Fruit fly (Drosophila melanogaster) whole organism, embryonic: ENCODE measurements around the gene eIF3i.

ENCODE experiments used
- CG10366 ChIP-seq: fragments of 200-800 bp; sonication (Bioruptor generic); IDR thresholded peaks from 2 replicates; pipeline ENCODE4 v1.3.6; 2022; ENCODE audit warnings: missing biosample characterization, missing genetic modification characterization
- CG11560 ChIP-seq: fragments of 200-800 bp; sonication (Bioruptor generic); IDR thresholded peaks from 3 replicates; pipeline ENCODE4 v1.3.6; 2022; ENCODE audit warnings: missing biosample characterization, missing genetic modification characterization
- CG12104 ChIP-seq: fragments of 200-800 bp; sonication (Bioruptor generic); optimal IDR thresholded peaks from 3 replicates; lab custom pipeline; 2016; ENCODE audit warnings: missing biosample characterization, missing genetic modification characterization
- CG15269 ChIP-seq: fragments of 200-800 bp; sonication (Bioruptor generic); optimal IDR thresholded peaks from 2 replicates; lab custom pipeline; 2018; ENCODE audit warnings: missing biosample characterization, mild to moderate bottlenecking, missing genetic modification characterization, moderate library complexity
- CG17912 ChIP-seq: fragments of 200-800 bp; sonication (Bioruptor generic); optimal IDR thresholded peaks from 2 replicates; lab custom pipeline; 2018; ENCODE audit warnings: missing biosample characterization, mild to moderate bottlenecking, missing genetic modification characterization
- CG2199 ChIP-seq: fragments of 200-800 bp; sonication (Bioruptor generic); IDR thresholded peaks from 3 replicates; pipeline ENCODE4 v1.3.6; 2022; ENCODE audit warnings: missing biosample characterization, missing genetic modification characterization
- CG3163 ChIP-seq: fragments of 200-800 bp; sonication (Bioruptor generic); optimal IDR thresholded peaks from 3 replicates; lab custom pipeline; 2016; ENCODE audit warnings: missing biosample characterization, missing genetic modification characterization
- CG33213 ChIP-seq: fragments of 200-800 bp; sonication (Bioruptor generic); optimal IDR thresholded peaks from 3 replicates; lab custom pipeline; 2016; ENCODE audit warnings: missing biosample characterization, missing genetic modification characterization
- CG6175 ChIP-seq: fragments of 200-800 bp; sonication (Bioruptor generic); IDR thresholded peaks from 3 replicates; pipeline ENCODE4 v1.3.6; 2022; ENCODE audit warnings: missing biosample characterization, missing genetic modification characterization
- CG6683 ChIP-seq: fragments of 200-800 bp; sonication (Bioruptor generic); optimal IDR thresholded peaks from 2 replicates; lab custom pipeline; 2017; ENCODE audit warnings: missing biosample characterization, mild to moderate bottlenecking, missing genetic modification characterization, missing genetic modification reagents
- CG6854 ChIP-seq: fragments of 200-800 bp; sonication (Bioruptor generic); optimal IDR thresholded peaks from 3 replicates; lab custom pipeline; 2017; ENCODE audit warnings: missing biosample characterization, mild to moderate bottlenecking, missing genetic modification characterization
- CG8089 ChIP-seq: fragments of 200-800 bp; sonication (Bioruptor generic); optimal IDR thresholded peaks from 3 replicates; lab custom pipeline; 2016; ENCODE audit warnings: missing biosample characterization, missing genetic modification characterization
- CG8924 ChIP-seq: fragments of 200-800 bp; optimal IDR thresholded peaks from 3 replicates; lab custom pipeline; 2019; ENCODE audit warnings: missing biosample characterization, mild to moderate bottlenecking, missing genetic modification characterization, moderate library complexity
- CG9817 ChIP-seq: fragments of 200-800 bp; sonication (Bioruptor generic); optimal IDR thresholded peaks from 2 replicates; lab custom pipeline; 2018; ENCODE audit warnings: missing biosample characterization, mild to moderate bottlenecking, missing genetic modification characterization, moderate library complexity
- CHES-1-like ChIP-seq: fragments of 200-800 bp; sonication (Bioruptor generic); optimal IDR thresholded peaks from 2 replicates; lab custom pipeline; 2016; ENCODE audit warnings: missing biosample characterization, missing genetic modification characterization
- Chrac-16 ChIP-seq: fragments of 200-800 bp; sonication (Bioruptor generic); optimal IDR thresholded peaks from 3 replicates; lab custom pipeline; 2016; ENCODE audit warnings: missing biosample characterization, missing genetic modification characterization
- D19B ChIP-seq: fragments of 200-800 bp; sonication (Bioruptor generic); optimal IDR thresholded peaks from 2 replicates; lab custom pipeline; 2017; ENCODE audit warnings: missing biosample characterization, mild to moderate bottlenecking, missing genetic modification characterization
- Dbx ChIP-seq: fragments of 200-800 bp; sonication (Bioruptor generic); IDR thresholded peaks from 3 replicates; pipeline ENCODE4 v1.3.6; 2022; ENCODE audit warnings: missing biosample characterization, missing genetic modification characterization
- Dek ChIP-seq: fragments of 200-800 bp; sonication (Bioruptor generic); optimal IDR thresholded peaks from 3 replicates; lab custom pipeline; 2019; ENCODE audit warnings: missing biosample characterization, mild to moderate bottlenecking, missing genetic modification characterization, moderate library complexity
- Drgx ChIP-seq: fragments of 200-800 bp; sonication (Bioruptor generic); IDR thresholded peaks from 2 replicates; pipeline ENCODE4 v1.3.6; 2022; ENCODE audit warnings: missing biosample characterization, missing genetic modification characterization
- E2f1 ChIP-seq: fragments of 200-800 bp; sonication (Bioruptor generic); IDR thresholded peaks from 2 replicates; pipeline ENCODE4 v1.3.6; 2022; ENCODE audit warnings: missing biosample characterization, missing genetic modification characterization
- Eip74EF ChIP-seq, 2 experiments: fragments of 200-800 bp in 1 of 2; fragments of >200 bp in 1 of 2; sonication (Bioruptor generic) in 1 of 2; optimal IDR thresholded peaks; 2 replicates each; lab custom pipeline; 2017 to 2019; ENCODE audit warnings: missing biosample characterization in 2 of 2, missing genetic modification characterization in 2 of 2, mild to moderate bottlenecking in 1 of 2, moderate library complexity in 1 of 2
- Ets65A ChIP-seq: fragments of 200-800 bp; sonication (Bioruptor generic); peaks from one replicate; lab custom pipeline; 2016; ENCODE audit warnings: missing biosample characterization, missing genetic modification characterization
- Gsc ChIP-seq: fragments of 200-800 bp; sonication (Bioruptor generic); IDR thresholded peaks from 2 replicates; pipeline ENCODE4 v1.3.6; 2022; ENCODE audit warnings: missing biosample characterization, missing genetic modification characterization
- HLHmδ ChIP-seq: fragments of 200-800 bp; sonication (Bioruptor generic); optimal IDR thresholded peaks from 2 replicates; lab custom pipeline; 2018; ENCODE audit warnings: missing biosample characterization, mild to moderate bottlenecking, missing genetic modification characterization, moderate library complexity
- Hr3 ChIP-seq: fragments of 200-800 bp; sonication (Bioruptor generic); optimal IDR thresholded peaks from 3 replicates; lab custom pipeline; 2016; ENCODE audit warnings: missing biosample characterization, missing genetic modification characterization
- Hsf ChIP-seq: fragments of 200-800 bp; sonication (Bioruptor generic); optimal IDR thresholded peaks from 3 replicates; lab custom pipeline; 2016; ENCODE audit warnings: missing biosample characterization, missing genetic modification characterization
- NFAT ChIP-seq: fragments of 200-800 bp; sonication (Bioruptor generic); IDR thresholded peaks from 2 replicates; pipeline ENCODE4 v1.3.6; 2022; ENCODE audit warnings: missing biosample characterization, missing genetic modification characterization
- Neu2 ChIP-seq: fragments of 200-800 bp; sonication (Bioruptor generic); optimal IDR thresholded peaks from 3 replicates; lab custom pipeline; 2016; ENCODE audit warnings: missing biosample characterization, missing genetic modification characterization, borderline replicate concordance
- PHDP ChIP-seq: fragments of 200-800 bp; sonication (Bioruptor generic); optimal IDR thresholded peaks from 3 replicates; lab custom pipeline; 2018; ENCODE audit warnings: missing biosample characterization, mild to moderate bottlenecking, missing genetic modification characterization, moderate library complexity
- Ptx1 ChIP-seq: fragments of 200-800 bp; sonication (Bioruptor generic); IDR thresholded peaks from 2 replicates; pipeline ENCODE4 v1.3.6; 2022; ENCODE audit warnings: missing biosample characterization, missing genetic modification characterization
- ac ChIP-seq: fragments of 200-800 bp; sonication (Bioruptor generic); optimal IDR thresholded peaks from 3 replicates; lab custom pipeline; 2017; ENCODE audit warnings: missing biosample characterization, mild to moderate bottlenecking, missing genetic modification characterization
- ara ChIP-seq: fragments of 200-800 bp; sonication (Bioruptor generic); IDR thresholded peaks from 2 replicates; pipeline ENCODE4 v1.3.6; 2022; ENCODE audit warnings: missing biosample characterization, missing genetic modification characterization
- bbx ChIP-seq: fragments of 200-800 bp; sonication (Bioruptor generic); IDR thresholded peaks from 2 replicates; pipeline ENCODE4 v1.3.6; 2022; ENCODE audit warnings: missing biosample characterization, missing genetic modification characterization; ENCODE audit not compliant: partially characterized antibody
- br ChIP-seq: fragments of >200 bp; optimal IDR thresholded peaks from 2 replicates; lab custom pipeline; 2017
- bsh ChIP-seq, 2 experiments: fragments of 200-800 bp; sonication (Bioruptor generic); optimal IDR thresholded peaks; 2 replicates each; lab custom pipeline; 2017 to 2018; ENCODE audit warnings: mild to moderate bottlenecking in 2 of 2, missing biosample characterization in 2 of 2, missing genetic modification characterization in 2 of 2, moderate library complexity in 1 of 2
- dmrt11E ChIP-seq: fragments of 200-800 bp; sonication (Bioruptor generic); optimal IDR thresholded peaks from 3 replicates; lab custom pipeline; 2018; ENCODE audit warnings: missing biosample characterization, mild to moderate bottlenecking, missing genetic modification characterization, moderate library complexity
- fd102C ChIP-seq: fragments of 200-800 bp; sonication (Bioruptor generic); optimal IDR thresholded peaks from 2 replicates; lab custom pipeline; 2018; ENCODE audit warnings: missing biosample characterization, mild to moderate bottlenecking, missing genetic modification characterization, moderate library complexity
- grau ChIP-seq: fragments of 200-800 bp; optimal IDR thresholded peaks from 3 replicates; lab custom pipeline; 2019; ENCODE audit warnings: missing biosample characterization, mild to moderate bottlenecking, missing genetic modification characterization, moderate library complexity
- hkb ChIP-seq, 2 experiments: fragments of 200-800 bp in 1 of 2; fragments of >200 bp in 1 of 2; sonication (Bioruptor generic) in 1 of 2; IDR thresholded peaks in 1 of 2; optimal IDR thresholded peaks in 1 of 2; 2 replicates each; pipeline versions ENCODE4 v1.3.6 to Lab custom; 2017 to 2022; ENCODE audit warnings: missing biosample characterization in 1 of 2, missing genetic modification characterization in 1 of 2
- jing ChIP-seq: fragments of 200-800 bp; sonication (Bioruptor generic); optimal IDR thresholded peaks from 2 replicates; lab custom pipeline; 2018; ENCODE audit warnings: missing biosample characterization, mild to moderate bottlenecking, missing genetic modification characterization
- knrl ChIP-seq: fragments of 200-800 bp; sonication (Bioruptor generic); IDR thresholded peaks from 3 replicates; pipeline ENCODE4 v1.3.6; 2022; ENCODE audit warnings: missing biosample characterization, missing genetic modification characterization; ENCODE audit not compliant: partially characterized antibody
- maf-S ChIP-seq: fragments of 200-800 bp; sonication (Bioruptor generic); optimal IDR thresholded peaks from 2 replicates; lab custom pipeline; 2016; ENCODE audit warnings: missing biosample characterization, missing genetic modification characterization
- scrt ChIP-seq: fragments of 200-800 bp; sonication (Bioruptor generic); optimal IDR thresholded peaks from 2 replicates; lab custom pipeline; 2018; ENCODE audit warnings: missing biosample characterization, mild to moderate bottlenecking, missing genetic modification characterization, moderate library complexity
- sd ChIP-seq: fragments of 200-800 bp; sonication (Bioruptor generic); optimal IDR thresholded peaks from 3 replicates; lab custom pipeline; 2018; ENCODE audit warnings: missing biosample characterization, mild to moderate bottlenecking, missing genetic modification characterization, moderate library complexity
- sens ChIP-seq: fragments of 200-800 bp; sonication (Bioruptor generic); peaks from one replicate; lab custom pipeline; 2016; ENCODE audit warnings: missing biosample characterization, missing genetic modification characterization
- sima ChIP-seq: fragments of 200-800 bp; sonication (Bioruptor generic); optimal IDR thresholded peaks from 2 replicates; lab custom pipeline; 2016; ENCODE audit warnings: missing biosample characterization, missing genetic modification characterization
- sna ChIP-seq: fragments of 200-800 bp; sonication (Bioruptor generic); IDR thresholded peaks from 2 replicates; pipeline ENCODE4 v1.3.6; 2022; ENCODE audit warnings: missing biosample characterization, missing genetic modification characterization; ENCODE audit not compliant: partially characterized antibody
- vvl ChIP-seq: fragments of 200-800 bp; sonication (Bioruptor generic); IDR thresholded peaks from 2 replicates; pipeline ENCODE4 v1.3.6; 2022; ENCODE audit warnings: missing biosample characterization, missing genetic modification characterization
- yki ChIP-seq: fragments of >200 bp; optimal IDR thresholded peaks from 3 replicates; lab custom pipeline; 2018
- zen2 ChIP-seq: fragments of 200-800 bp; sonication (Bioruptor generic); IDR thresholded peaks from 3 replicates; pipeline ENCODE4 v1.3.6; 2022; ENCODE audit warnings: missing biosample characterization, missing genetic modification characterization; ENCODE audit not compliant: partially characterized antibody

Gene eIF3i

DNA sequence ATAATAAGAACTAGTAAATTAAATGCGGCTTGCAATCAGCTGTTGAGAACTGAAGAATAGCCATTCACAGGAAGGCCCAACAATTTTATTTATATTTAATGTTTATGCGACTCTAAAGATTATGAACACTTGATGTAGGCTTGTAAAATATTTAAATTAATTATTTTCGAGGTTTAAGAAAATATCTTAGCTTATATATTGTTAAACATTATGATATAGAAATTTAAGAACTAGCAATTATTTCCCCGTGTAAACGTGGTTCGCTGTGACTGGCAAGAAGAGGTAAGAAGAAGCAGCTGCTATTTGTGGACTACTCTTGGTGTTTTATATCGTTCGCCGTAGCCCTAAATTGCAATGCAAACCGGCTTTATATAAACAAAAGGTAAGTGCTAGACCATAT, 22.3 kb downstream of the eIF3i start, which contains the start of the genes mRpL24 and betaggt-I (continued):
- no peak; the same call in 2 of the 3 replicates for TF ChIP-seq knrl (GFP tag; lab: Robert Waterston, UW)
- peak; percentile 72 for TF ChIP-seq fd102C
- TF ChIP-seq hkb (optimal IDR thresholded peaks at IDR 0.05; lab: Kevin White, UChicago) = no peak
- TF ChIP-seq hkb (GFP tag; IDR thresholded peaks at IDR 0.05; lab: Robert Waterston, UW) = peak; percentile 97
- TF ChIP-seq jing = peak; percentile 75
- TF ChIP-seq grau (tag; lab: Kevin White, UChicago) = peak; percentile 97
- peak; percentile 98 for TF ChIP-seq CG9817 (tag; lab: Kevin White, UChicago)
- peak; percentile 96 for TF ChIP-seq dmrt11E
- peak; percentile 56 for TF ChIP-seq yki (lab: Kevin White, UChicago)
- peak; percentile 98 for TF ChIP-seq Ptx1 (GFP tag; lab: Robert Waterston, UW)
- TF ChIP-seq CG3163 (GFP tag; lab: Kevin White, UChicago) = peak; percentile 36
- TF ChIP-seq vvl (GFP tag; lab: Robert Waterston, UW) = peak; percentile 99
- peak; percentile 91 for TF ChIP-seq scrt
- peak; percentile 98 for TF ChIP-seq PHDP (tag; lab: Kevin White, UChicago)
- TF ChIP-seq br = no peak
- peak; percentile 94 for TF ChIP-seq Ets65A (GFP tag; lab: Kevin White, UChicago)
- TF ChIP-seq CG2199 (GFP tag; lab: Robert Waterston, UW) = peak; percentile 97
- TF ChIP-seq sd (tag; lab: Kevin White, UChicago) = peak; percentile 89
- no peak for TF ChIP-seq bbx (GFP tag; lab: Robert Waterston, UW)
- peak; percentile 97 for TF ChIP-seq Dek (tag; lab: Kevin White, UChicago)
- TF ChIP-seq CG12104 (GFP tag; lab: Kevin White, UChicago) = peak; percentile 94
- peak in 1 of 2 experiments; percentile 98 for TF ChIP-seq bsh (GFP tag; optimal IDR thresholded peaks at IDR 0.05; lab: Kevin White, UChicago)
- peak; percentile 81 for TF ChIP-seq CG6854 (GFP tag; lab: Kevin White, UChicago)
- TF ChIP-seq HLHmδ (GFP tag; lab: Kevin White, UChicago) = no peak
- TF ChIP-seq CG6683 (GFP tag; lab: Kevin White, UChicago) = peak; percentile 90
- 0 out of 2 replicates have a peak, but pooled peaks have one; percentile 19 for TF ChIP-seq sna
- peak; percentile 80 for TF ChIP-seq maf-S (GFP tag; lab: Kevin White, UChicago)
- peak; percentile 97 for TF ChIP-seq sens (GFP tag; lab: Kevin White, UChicago)
- peak; percentile 96 for TF ChIP-seq Hr3 (GFP tag; lab: Kevin White, UChicago)
- peak; percentile 55 for TF ChIP-seq CG8089 (GFP tag; lab: Kevin White, UChicago)
- TF ChIP-seq CG6175 = peak; percentile 92
- TF ChIP-seq Chrac-16 = peak; percentile 94
- TF ChIP-seq CG15269 (tag; lab: Kevin White, UChicago) = peak; percentile 97
- peak in 1 of 2 experiments; percentile 92 for TF ChIP-seq Eip74EF (GFP tag; optimal IDR thresholded peaks at IDR 0.05; lab: Kevin White, UChicago)
- no peak for TF ChIP-seq zen2
- peak; percentile 23 for TF ChIP-seq ac (GFP tag; lab: Kevin White, UChicago)
- peak; percentile 96 for TF ChIP-seq NFAT (GFP tag; lab: Robert Waterston, UW)
- peak; percentile 66 for TF ChIP-seq CG33213 (GFP tag; lab: Kevin White, UChicago)
- peak; percentile 84 for TF ChIP-seq Gsc (GFP tag; lab: Robert Waterston, UW)
- TF ChIP-seq CHES-1-like (GFP tag; lab: Kevin White, UChicago) = peak; percentile 67
- no peak for TF ChIP-seq Neu2 (GFP tag; lab: Kevin White, UChicago)
- peak; percentile 96 for TF ChIP-seq Dbx (GFP tag; lab: Robert Waterston, UW)
- no peak for TF ChIP-seq sima (GFP tag; lab: Kevin White, UChicago)
- peak; percentile 88 for TF ChIP-seq D19B (GFP tag; lab: Kevin White, UChicago)
- TF ChIP-seq CG11560 (tag; lab: Robert Waterston, UW) = peak; percentile 83
- peak; percentile 97 for TF ChIP-seq ara (GFP tag; lab: Robert Waterston, UW)
- peak; percentile 96 for TF ChIP-seq Drgx
- TF ChIP-seq CG8924 = peak; percentile 98
- peak; percentile 97 for TF ChIP-seq E2f1
- peak; percentile 93 for TF ChIP-seq Hsf
- peak; percentile 97 for TF ChIP-seq CG10366 (GFP tag; lab: Robert Waterston, UW)
- TF ChIP-seq CG17912 (GFP tag; lab: Kevin White, UChicago) = peak; percentile 90
